Worm (Caenorhabditis elegans): ENCODE results near the gene R08D7.4.

DNA sequence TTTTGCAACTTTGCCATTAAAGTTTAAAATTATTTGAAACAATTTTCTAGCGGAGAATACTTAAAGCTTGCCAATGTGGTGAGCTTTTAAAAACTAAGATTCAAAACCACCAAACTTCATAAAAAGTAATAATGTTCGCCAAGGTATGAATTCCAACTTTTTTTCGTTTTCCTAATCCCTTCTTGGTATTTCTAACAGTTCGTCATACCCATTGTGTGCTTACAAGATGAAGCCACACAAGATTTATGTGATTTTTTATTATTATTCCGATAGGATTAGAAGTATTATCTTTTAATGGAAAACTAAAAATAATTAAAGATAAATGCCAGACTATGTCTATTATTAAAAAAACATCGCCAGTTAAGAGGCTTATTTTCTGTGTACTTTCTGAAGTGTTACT lies 16.4 kb downstream of the R08D7.4 start:
- TF ChIP-seq unc-62 (GFP tag; optimal IDR thresholded peaks at IDR 0.05 in 1 of 2) (no peak), unc-62 (tag; optimal IDR thresholded peaks at IDR 0.05) (no peak), dmd-6 (GFP tag; IDR thresholded peaks at IDR 0.05) (no peak), hlh-11 (tag; optimal IDR thresholded peaks at IDR 0.05) (no peak), ztf-11 (tag; optimal IDR thresholded peaks at IDR 0.05) (no peak), aly-2 (tag; optimal IDR thresholded peaks at IDR 0.05) (no peak)
